Worm (Caenorhabditis elegans): ENCODE data around the gene ent-4.

The ent-4 gene

DNA sequence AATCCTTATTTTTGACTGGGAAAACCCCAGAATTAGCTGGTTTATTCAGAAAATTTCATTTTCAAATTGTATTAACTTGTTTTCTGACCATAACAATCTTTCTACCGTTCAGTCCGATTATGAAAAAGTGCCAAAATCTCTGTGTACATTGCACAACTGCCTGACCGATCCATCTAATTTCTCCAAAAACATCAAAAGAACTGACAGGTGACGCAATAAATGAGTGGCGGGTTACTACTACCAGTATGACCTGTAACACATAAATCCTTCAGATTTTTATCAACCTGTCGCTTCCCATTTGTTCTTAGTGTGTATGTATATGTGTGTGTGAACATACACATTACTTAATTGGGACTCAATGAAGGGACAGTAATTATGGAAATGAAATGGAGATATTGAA lies 10.0 kb upstream of the ent-4 start:
- TF ChIP-seq unc-62 (GFP tag; optimal IDR thresholded peaks at IDR 0.05 in 1 of 2) = peak in 1 of 2 experiments; percentile 95
- TF ChIP-seq unc-62 (tag; optimal IDR thresholded peaks at IDR 0.05) = no peak
- TF ChIP-seq ceh-44 (GFP tag; IDR thresholded peaks at IDR 0.05) = no peak

DNA sequence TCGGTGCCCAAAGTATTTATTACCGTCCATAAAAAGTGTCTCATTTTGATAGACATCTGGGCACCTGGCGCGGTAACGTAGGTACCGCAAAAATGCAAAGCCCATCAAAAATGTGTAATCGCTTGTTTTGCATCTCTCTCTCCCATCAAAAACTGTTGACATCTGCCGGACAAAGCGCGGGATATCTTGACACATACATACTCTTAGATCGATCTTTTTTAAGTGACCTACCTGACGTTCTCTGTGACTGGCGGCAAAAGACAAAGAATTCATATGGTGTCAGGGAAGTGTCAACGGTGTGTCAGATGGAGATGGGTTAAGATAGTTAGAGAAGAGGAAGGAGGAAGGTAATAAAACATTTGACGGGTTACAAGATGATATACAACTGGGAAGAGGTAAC lies 7.8 kb upstream of the ent-4 start:
- TF ChIP-seq daf-8 (GFP tag; IDR thresholded peaks at IDR 0.05) (no peak), unc-62 (GFP tag; optimal IDR thresholded peaks at IDR 0.05 in 1 of 2) (peak in 1 of 2 experiments; percentile 88), unc-62 (tag; optimal IDR thresholded peaks at IDR 0.05) (no peak), rbr-2 (tag; optimal IDR thresholded peaks at IDR 0.05) (no peak), lin-15B (tag; optimal IDR thresholded peaks at IDR 0.05) (no peak), zip-11 (GFP tag; IDR thresholded peaks at IDR 0.05) (no peak), cey-2 (tag; optimal IDR thresholded peaks at IDR 0.05; ENCODE audit: borderline replicate concordance, insufficient read depth) (no peak), nhr-25 (tag; optimal IDR thresholded peaks at IDR 0.05; ENCODE audit: borderline replicate concordance, insufficient read depth) (no peak), hmg-1.1 (GFP tag; IDR thresholded peaks at IDR 0.05) (no peak)

- TF ChIP-seq aha-1 (tag) = peak; percentile 31
- no peak for TF ChIP-seq F26F4.8 (GFP tag; conservative IDR thresholded peaks at IDR 0.05)
- no peak for TF ChIP-seq hmg-1.1 (GFP tag; IDR thresholded peaks at IDR 0.05)
- TF ChIP-seq mep-1 (tag; optimal IDR thresholded peaks at IDR 0.05) = no peak
Measured at ce11 chrIV:13721000-13721399, 5.7 kb upstream of the ent-4 start.

DNA sequence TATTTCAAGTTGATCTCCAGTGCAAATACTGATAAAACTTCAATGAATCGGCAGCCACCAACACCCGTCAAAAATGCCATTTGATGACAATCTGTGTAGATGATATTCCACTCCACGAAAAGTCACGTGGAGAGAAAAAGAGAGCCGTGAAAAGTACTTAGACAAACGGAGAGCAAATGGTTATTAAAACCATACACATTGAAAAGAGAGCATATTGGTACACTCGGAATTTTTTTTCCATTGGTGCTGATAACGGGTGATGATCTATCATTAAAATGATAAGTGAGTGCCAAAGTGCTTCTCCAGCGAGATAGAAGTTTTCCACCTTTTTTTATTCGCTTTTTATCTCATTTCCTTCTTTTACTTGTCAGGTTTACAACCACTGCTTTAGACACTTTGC lies 1.5 kb upstream of the ent-4 start:
- TF ChIP-seq daf-16 (GFP tag; optimal IDR thresholded peaks at IDR 0.05) = peak in 1 of 2 experiments; percentile 73
- TF ChIP-seq daf-16 (tag; optimal IDR thresholded peaks at IDR 0.05) = peak; percentile 85
- TF ChIP-seq daf-8 (GFP tag; IDR thresholded peaks at IDR 0.05) = no peak
- TF ChIP-seq nhr-237 (tag; optimal IDR thresholded peaks at IDR 0.05) = no peak
- peak; percentile 99 for TF ChIP-seq php-3 (GFP tag; IDR thresholded peaks at IDR 0.05)
- TF ChIP-seq Y48G9A.11 (GFP tag; IDR thresholded peaks at IDR 0.05) = no peak
- TF ChIP-seq F10B5.3 (tag; optimal IDR thresholded peaks at IDR 0.05) = no peak
- TF ChIP-seq ztf-7 (tag; optimal IDR thresholded peaks at IDR 0.05) = no peak
- no peak for TF ChIP-seq daf-12 (tag; optimal IDR thresholded peaks at IDR 0.05)
- TF ChIP-seq nhr-77 (tag; optimal IDR thresholded peaks at IDR 0.05) = peak; percentile 63
- TF ChIP-seq nhr-76 (tag; optimal IDR thresholded peaks at IDR 0.05) = no peak
- TF ChIP-seq mxl-2 (GFP tag; conservative IDR thresholded peaks at IDR 0.05) = no peak
- no peak for TF ChIP-seq snpc-4 (tag; optimal IDR thresholded peaks at IDR 0.05)
- TF ChIP-seq unc-62 (GFP tag; optimal IDR thresholded peaks at IDR 0.05 in 1 of 2) = peak; percentile 15 to 76
- no peak for TF ChIP-seq unc-62 (tag; optimal IDR thresholded peaks at IDR 0.05)
- TF ChIP-seq T20F7.1 (GFP tag; optimal IDR thresholded peaks at IDR 0.05) = peak; percentile 39
- no peak for TF ChIP-seq dmd-9 (GFP tag; IDR thresholded peaks at IDR 0.05)
- no peak for TF ChIP-seq nhr-25 (tag; optimal IDR thresholded peaks at IDR 0.05; ENCODE audit: borderline replicate concordance, insufficient read depth)
- peak; percentile 93; the same call in 1 of the 2 replicates for TF ChIP-seq tra-1 (GFP tag; IDR thresholded peaks at IDR 0.05)
- TF ChIP-seq set-16 (GFP tag; IDR thresholded peaks at IDR 0.05) = no peak
- TF ChIP-seq ZK337.2 (GFP tag; IDR thresholded peaks at IDR 0.05) = no peak
- no peak for TF ChIP-seq ceh-44 (GFP tag; IDR thresholded peaks at IDR 0.05)
- TF ChIP-seq arid-1 (GFP tag; conservative IDR thresholded peaks at IDR 0.05) = no peak
- no peak for TF ChIP-seq ces-1 (GFP tag; optimal IDR thresholded peaks at IDR 0.05)
- TF ChIP-seq vab-7 (GFP tag; IDR thresholded peaks at IDR 0.05) = no peak
- TF ChIP-seq pqm-1 (tag; optimal IDR thresholded peaks at IDR 0.05) = peak; percentile 92
- no peak for TF ChIP-seq ctbp-1 (GFP tag; IDR thresholded peaks at IDR 0.05)
- TF ChIP-seq nhr-11 (tag; optimal IDR thresholded peaks at IDR 0.05) = no peak
- TF ChIP-seq zfp-2 (tag; optimal IDR thresholded peaks at IDR 0.05) = no peak
- peak; percentile 60; the same call in 1 of the 2 replicates for TF ChIP-seq ceh-20 (GFP tag; IDR thresholded peaks at IDR 0.05)
- no peak for TF ChIP-seq pha-4 (GFP tag; IDR thresholded peaks at IDR 0.05)
- no peak for TF ChIP-seq pha-4 (tag; optimal IDR thresholded peaks at IDR 0.05)
- no peak for TF ChIP-seq cey-2 (tag; optimal IDR thresholded peaks at IDR 0.05; ENCODE audit: borderline replicate concordance, insufficient read depth)
- TF ChIP-seq Y5F2A.4 (GFP tag; optimal IDR thresholded peaks at IDR 0.05) = no peak
- no peak for TF ChIP-seq aly-2 (tag; optimal IDR thresholded peaks at IDR 0.05)
- TF ChIP-seq saeg-2 (GFP tag; IDR thresholded peaks at IDR 0.05) = no peak
- peak; percentile 12 for TF ChIP-seq mep-1 (tag; optimal IDR thresholded peaks at IDR 0.05)
- no peak for TF ChIP-seq T26A8.4 (GFP tag; IDR thresholded peaks at IDR 0.05)
- TF ChIP-seq nhr-102 (tag; optimal IDR thresholded peaks at IDR 0.05) = peak; percentile 85

Data from whole organism, L4 larva.